Worm (Caenorhabditis elegans) whole organism, L1 larva: ENCODE measurements around the gene Y57E12AR.1.

Source experiments
- dpl-1 ChIP-seq, 3 experiments: fragments of 150-350 bp in 2 of 3; sonication (generic microtip) in 1 of 3; optimal IDR thresholded peaks; 2 replicates each; lab custom pipeline; 2014 to 2017; ENCODE audit warnings: missing biosample characterization in 3 of 3, missing genetic modification characterization in 3 of 3, missing genetic modification reagents in 3 of 3
- egl-13 ChIP-seq: sonication (generic microtip); optimal IDR thresholded peaks from 2 replicates; lab custom pipeline; 2016; ENCODE audit warnings: missing genotype, missing genetic modification reagents, missing genetic modification characterization, missing compliant biosample characterization
- egl-27 ChIP-seq, 2 experiments: fragments of 150-350 bp in 1 of 2; sonication (generic microtip); optimal IDR thresholded peaks; 3 replicates each; lab custom pipeline; 2017 to 2018; ENCODE audit warnings: missing biosample characterization in 2 of 2, missing genetic modification characterization in 2 of 2, missing genetic modification reagents in 2 of 2
- jun-1 ChIP-seq: fragments of 150-350 bp; optimal IDR thresholded peaks from 2 replicates; lab custom pipeline; 2014; ENCODE audit warnings: missing biosample characterization, missing genetic modification reagents, missing genetic modification characterization
- lin-13 ChIP-seq: fragments of 150-350 bp; optimal IDR thresholded peaks from 2 replicates; lab custom pipeline; 2014; ENCODE audit warnings: missing biosample characterization, missing genetic modification reagents, missing genetic modification characterization
- mab-9 ChIP-seq: fragments of 200-800 bp; sonication (Bioruptor generic); IDR thresholded peaks from 2 replicates; pipeline ENCODE4 v1.3.6; 2022; ENCODE audit warnings: missing genetic modification reagents, missing genetic modification characterization, missing compliant biosample characterization
- mdl-1 ChIP-seq, 2 experiments: fragments of 150-350 bp; optimal IDR thresholded peaks; 2 replicates each; lab custom pipeline; 2014 to 2017; ENCODE audit warnings: missing biosample characterization in 2 of 2, missing genetic modification characterization in 2 of 2, inconsistent platforms in 1 of 2
- nhr-237 ChIP-seq: fragments of 150-350 bp; optimal IDR thresholded peaks from 2 replicates; lab custom pipeline; 2014; ENCODE audit warnings: missing biosample characterization, missing genetic modification characterization
- pag-3 ChIP-seq: sonication (generic microtip); optimal IDR thresholded peaks from 2 replicates; lab custom pipeline; 2017; ENCODE audit warnings: missing genetic modification characterization, mild to moderate bottlenecking, missing compliant biosample characterization, antibody characterized with exemption, borderline replicate concordance; ENCODE audit not compliant: insufficient read depth
- pax-3 ChIP-seq: fragments of 200-800 bp; sonication (Bioruptor generic); optimal IDR thresholded peaks from 2 replicates; lab custom pipeline; 2018; ENCODE audit warnings: mild to moderate bottlenecking, missing genetic modification characterization, moderate library complexity, missing compliant biosample characterization
- pqm-1 ChIP-seq: sonication (generic microtip); optimal IDR thresholded peaks from 3 replicates; lab custom pipeline; 2017; ENCODE audit warnings: missing biosample characterization, missing genetic modification characterization
- unc-130 ChIP-seq: fragments of 150-350 bp; optimal IDR thresholded peaks from 2 replicates; lab custom pipeline; 2017; ENCODE audit warnings: missing biosample characterization, missing genetic modification characterization, inconsistent platforms
- ztf-11 ChIP-seq, 2 experiments: sonication (generic microtip); optimal IDR thresholded peaks; 2 replicates each; lab custom pipeline; 2016 to 2017; ENCODE audit warnings: missing genetic modification characterization in 2 of 2, missing biosample characterization in 1 of 2, missing compliant biosample characterization in 1 of 2
- ztf-4 ChIP-seq: fragments of 150-350 bp; optimal IDR thresholded peaks from 2 replicates; lab custom pipeline; 2014; ENCODE audit warnings: missing biosample characterization, missing genetic modification characterization

- TF ChIP-seq pax-3, result no peak
- no peak for TF ChIP-seq egl-27 (tag; optimal IDR thresholded peaks at IDR 0.05; lab: Kevin White, UChicago)
- no peak for TF ChIP-seq pqm-1
- no peak for TF ChIP-seq nhr-237 (tag; lab: Kevin White, UChicago)
- no peak for TF ChIP-seq ztf-4 (tag; lab: Kevin White, UChicago)
- no peak for TF ChIP-seq ztf-11 (tag; optimal IDR thresholded peaks at IDR 0.05; lab: Kevin White, UChicago)
- no peak for TF ChIP-seq unc-130 (tag; lab: Kevin White, UChicago)
- TF ChIP-seq pag-3 (tag; lab: Kevin White, UChicago), result no peak
- no peak for TF ChIP-seq lin-13
- TF ChIP-seq dpl-1 (GFP tag; optimal IDR thresholded peaks at IDR 0.05; lab: Kevin White, UChicago), result no peak
- no peak for TF ChIP-seq egl-13 (tag; lab: Kevin White, UChicago)
- no peak for TF ChIP-seq mab-9 (GFP tag; lab: Robert Waterston, UW)
- TF ChIP-seq jun-1 (tag; lab: Kevin White, UChicago), result no peak
- TF ChIP-seq mdl-1 (tag; optimal IDR thresholded peaks at IDR 0.05; lab: Kevin White, UChicago), result no peak
These were observed 43.4 kb downstream of the Y57E12AR.1 start, which contains the start of gene F20A1.4 for ce11 chrV:7021772-7022171.
